Fruit fly (Drosophila melanogaster) whole organism, pupa: ENCODE measurements around the gene CG11590.

Source experiments
- CG10348 ChIP-seq: fragments of 200-800 bp; sonication (Bioruptor generic); IDR thresholded peaks from 2 replicates; pipeline ENCODE4 v1.3.6; 2022; ENCODE audit warnings: missing biosample characterization, missing genetic modification characterization
- CG12605 ChIP-seq: fragments of 200-800 bp; sonication (Bioruptor generic); IDR thresholded peaks from 2 replicates; pipeline ENCODE4 v1.3.6; 2022; ENCODE audit warnings: missing biosample characterization, missing genetic modification characterization
- CG13204 ChIP-seq: fragments of 200-800 bp; sonication (Bioruptor generic); optimal IDR thresholded peaks from 2 replicates; lab custom pipeline; 2018; ENCODE audit warnings: missing biosample characterization, mild to moderate bottlenecking, missing genetic modification characterization, moderate library complexity
- CG14655 ChIP-seq: fragments of 200-800 bp; sonication (Bioruptor generic); optimal IDR thresholded peaks from 3 replicates; lab custom pipeline; 2017; ENCODE audit warnings: mild to moderate bottlenecking, missing biosample characterization, missing genetic modification reagents, missing genetic modification characterization
- CG15710 ChIP-seq: fragments of 200-800 bp; sonication (Bioruptor generic); optimal IDR thresholded peaks from 2 replicates; lab custom pipeline; 2018; ENCODE audit warnings: missing biosample characterization, mild to moderate bottlenecking, missing genetic modification characterization, moderate library complexity
- CG17806 ChIP-seq: fragments of 200-800 bp; sonication (Bioruptor generic); optimal IDR thresholded peaks from 2 replicates; lab custom pipeline; 2018; ENCODE audit warnings: missing biosample characterization, mild to moderate bottlenecking, missing genetic modification characterization, moderate library complexity
- CG32121 ChIP-seq: fragments of 200-800 bp; sonication (Bioruptor generic); IDR thresholded peaks from 2 replicates; pipeline ENCODE4 v1.3.6; 2022; ENCODE audit warnings: missing biosample characterization, missing genetic modification characterization
- CG34367 ChIP-seq: fragments of 200-800 bp; sonication (Bioruptor generic); optimal IDR thresholded peaks from 2 replicates; lab custom pipeline; 2018; ENCODE audit warnings: missing biosample characterization, mild to moderate bottlenecking, missing genetic modification characterization
- CG4496 ChIP-seq: fragments of 200-800 bp; sonication (Bioruptor generic); IDR thresholded peaks from 3 replicates; pipeline ENCODE4 v1.3.6; 2022; ENCODE audit warnings: missing biosample characterization, missing genetic modification characterization
- CG8159 ChIP-seq: fragments of 200-800 bp; sonication (Bioruptor generic); optimal IDR thresholded peaks from 3 replicates; lab custom pipeline; 2018; ENCODE audit warnings: missing biosample characterization, mild to moderate bottlenecking, missing genetic modification characterization, moderate library complexity
- CG8301 ChIP-seq: fragments of 200-800 bp; sonication (Bioruptor generic); optimal IDR thresholded peaks from 2 replicates; lab custom pipeline; 2018; ENCODE audit warnings: missing biosample characterization, mild to moderate bottlenecking, missing genetic modification characterization
- CG9948 ChIP-seq: fragments of 200-800 bp; sonication (Bioruptor generic); optimal IDR thresholded peaks from 2 replicates; lab custom pipeline; 2018; ENCODE audit warnings: missing biosample characterization, mild to moderate bottlenecking, missing genetic modification characterization, moderate library complexity
- D1 ChIP-seq: fragments of 200-800 bp; sonication (Bioruptor generic); optimal IDR thresholded peaks from 2 replicates; lab custom pipeline; 2018; ENCODE audit warnings: missing biosample characterization, mild to moderate bottlenecking, missing genetic modification characterization, moderate library complexity
- EcR ChIP-seq: fragments of 200-800 bp; sonication (Bioruptor generic); optimal IDR thresholded peaks from 3 replicates; lab custom pipeline; 2019; ENCODE audit warnings: missing biosample characterization, missing genetic modification characterization, mild to moderate bottlenecking, moderate library complexity, missing genetic modification reagents
- Ets98B ChIP-seq: fragments of 200-800 bp; sonication (Bioruptor generic); IDR thresholded peaks from 2 replicates; pipeline ENCODE4 v1.3.6; 2022; ENCODE audit warnings: missing biosample characterization, missing genetic modification characterization
- Pif1A ChIP-seq: fragments of 200-800 bp; sonication (Bioruptor generic); optimal IDR thresholded peaks from 3 replicates; lab custom pipeline; 2016; ENCODE audit warnings: missing biosample characterization, missing genetic modification characterization
- Pif1B ChIP-seq: fragments of 200-800 bp; sonication (Bioruptor generic); optimal IDR thresholded peaks from 3 replicates; lab custom pipeline; 2016; ENCODE audit warnings: missing biosample characterization, missing genetic modification characterization
- Snoo ChIP-seq: fragments of 200-800 bp; sonication (Bioruptor generic); optimal IDR thresholded peaks from 3 replicates; lab custom pipeline; 2017; ENCODE audit warnings: missing biosample characterization, mild to moderate bottlenecking, missing genetic modification characterization, inconsistent platforms
- fd96Ca ChIP-seq: fragments of 200-800 bp; sonication (Bioruptor generic); IDR thresholded peaks from 3 replicates; pipeline ENCODE4 v1.3.6; 2022; ENCODE audit warnings: missing biosample characterization, missing genetic modification characterization
- gl ChIP-seq: fragments of 200-800 bp; sonication (Bioruptor generic); optimal IDR thresholded peaks from 2 replicates; lab custom pipeline; 2018; ENCODE audit warnings: missing biosample characterization, mild to moderate bottlenecking, missing genetic modification characterization
- rn ChIP-seq: fragments of 200-800 bp; sonication (Bioruptor generic); IDR thresholded peaks from 2 replicates; pipeline ENCODE4 v1.3.6; 2022; ENCODE audit warnings: missing biosample characterization, missing genetic modification characterization

CG11590 gene

dm6 chrX:14211250-14211944 lies 11.4 kb downstream of the CG11590 start:
- TF ChIP-seq CG17806 (tag; lab: Kevin White, UChicago) (no peak), Pif1B (GFP tag; lab: Kevin White, UChicago) (peak; percentile 49), Pif1A (GFP tag; lab: Kevin White, UChicago) (peak; percentile 45), CG15710 (tag; lab: Kevin White, UChicago) (peak; percentile 9), Snoo (tag; lab: Kevin White, UChicago) (no peak), fd96Ca (GFP tag; lab: Robert Waterston, UW) (no peak), CG4496 (peak; percentile 30; the same call in 2 of the 3 replicates), CG8301 (tag; lab: Kevin White, UChicago) (peak; percentile 48), CG8159 (tag; lab: Kevin White, UChicago) (peak; percentile 43), CG32121 (GFP tag; lab: Robert Waterston, UW) (no peak), EcR (GFP tag; lab: Kevin White, UChicago) (peak; percentile 32), rn (GFP tag; lab: Robert Waterston, UW) (no peak), gl (tag; lab: Kevin White, UChicago) (no peak), CG10348 (GFP tag; lab: Robert Waterston, UW) (no peak), CG12605 (GFP tag; lab: Robert Waterston, UW) (0 out of 2 replicates have a peak, but pooled peaks have one; percentile 32), CG14655 (GFP tag; lab: Kevin White, UChicago) (peak; percentile 65), CG13204 (no peak), CG9948 (tag; lab: Kevin White, UChicago) (peak; percentile 48), CG34367 (peak; percentile 36)

- TF ChIP-seq Pif1A (GFP tag; lab: Kevin White, UChicago) (no peak), CG14655 (GFP tag; lab: Kevin White, UChicago) (no peak), CG10348 (GFP tag; lab: Robert Waterston, UW) (no peak), rn (GFP tag; lab: Robert Waterston, UW) (no peak), CG15710 (tag; lab: Kevin White, UChicago) (no peak), fd96Ca (GFP tag; lab: Robert Waterston, UW) (no peak), CG12605 (GFP tag; lab: Robert Waterston, UW) (0 out of 2 replicates have a peak, but pooled peaks have one; percentile 17), CG8159 (tag; lab: Kevin White, UChicago) (no peak), gl (tag; lab: Kevin White, UChicago) (no peak), EcR (GFP tag; lab: Kevin White, UChicago) (peak; percentile 54), CG32121 (GFP tag; lab: Robert Waterston, UW) (no peak), CG34367 (no peak), CG17806 (tag; lab: Kevin White, UChicago) (no peak), CG9948 (tag; lab: Kevin White, UChicago) (no peak), Snoo (tag; lab: Kevin White, UChicago) (no peak), Pif1B (GFP tag; lab: Kevin White, UChicago) (no peak), CG4496 (no peak; the same call in 2 of the 3 replicates), Ets98B (GFP tag; lab: Robert Waterston, UW) (peak; percentile 9; the same call in 1 of the 2 replicates), D1 (no peak), CG8301 (tag; lab: Kevin White, UChicago) (no peak), CG13204 (peak; percentile 21)
Observed at dm6 chrX:14212147-14212792, 12.3 kb downstream of the CG11590 start.

- TF ChIP-seq CG12605 (GFP tag; lab: Robert Waterston, UW) (0 out of 2 replicates have a peak, but pooled peaks have one; percentile 30), fd96Ca (GFP tag; lab: Robert Waterston, UW) (peak; percentile 54; the same call in 1 of the 3 replicates), CG14655 (GFP tag; lab: Kevin White, UChicago) (peak; percentile 60), CG34367 (no peak), gl (tag; lab: Kevin White, UChicago) (no peak), CG15710 (tag; lab: Kevin White, UChicago) (peak; percentile 17), CG4496 (peak; percentile 43; the same call in 1 of the 3 replicates), CG32121 (GFP tag; lab: Robert Waterston, UW) (no peak), CG9948 (tag; lab: Kevin White, UChicago) (peak; percentile 10), EcR (GFP tag; lab: Kevin White, UChicago) (no peak), CG8301 (tag; lab: Kevin White, UChicago) (peak; percentile 44), CG8159 (tag; lab: Kevin White, UChicago) (no peak), D1 (no peak), Ets98B (GFP tag; lab: Robert Waterston, UW) (peak; percentile 46), CG13204 (no peak), Pif1B (GFP tag; lab: Kevin White, UChicago) (no peak), CG10348 (GFP tag; lab: Robert Waterston, UW) (no peak), CG17806 (tag; lab: Kevin White, UChicago) (peak; percentile 15), rn (GFP tag; lab: Robert Waterston, UW) (no peak), Snoo (tag; lab: Kevin White, UChicago) (no peak), Pif1A (GFP tag; lab: Kevin White, UChicago) (peak; percentile 41)
Observed at dm6 chrX:14213509-14214154, 13.7 kb downstream of the CG11590 start.
